Worm (Caenorhabditis elegans): Measurements from ENCODE around the gene F13H8.2.

F13H8.2 gene

ce11 chrII:6269805-6270414 is at the start of gene F13H8.2:
TSS of gene F13H8.2 (plus strand) at chrII:6270364.
- TF ChIP-seq W03F9.2 (tag; optimal IDR thresholded peaks at IDR 0.05) (peak; percentile 29), dao-5 (tag; optimal IDR thresholded peaks at IDR 0.05) (no peak)

DNA sequence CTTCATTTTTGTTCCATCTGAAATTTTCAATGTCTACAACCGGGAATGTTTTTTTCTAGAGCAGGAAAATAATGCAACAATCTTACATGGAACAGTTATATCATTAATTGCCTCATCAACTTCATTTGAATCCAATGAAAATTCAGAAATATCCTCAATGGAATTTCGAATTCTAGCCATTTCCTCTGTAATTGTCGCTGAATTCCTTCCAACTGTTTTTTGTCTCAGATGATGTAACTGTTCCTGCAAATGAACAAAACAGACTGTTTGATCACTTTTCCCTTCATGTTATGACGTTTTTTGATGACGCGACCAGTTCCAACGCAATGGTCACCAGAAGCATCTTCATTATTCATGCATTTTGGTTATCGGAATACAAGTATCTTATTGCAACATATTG is 48.7 kb upstream of the F13H8.2 start:
- TF ChIP-seq W03F9.2 (tag; optimal IDR thresholded peaks at IDR 0.05) (no peak), dao-5 (tag; optimal IDR thresholded peaks at IDR 0.05) (no peak), him-1 (tag; optimal IDR thresholded peaks at IDR 0.05) (no peak)

- TF ChIP-seq W03F9.2 (tag; optimal IDR thresholded peaks at IDR 0.05) (no peak), dao-5 (tag; optimal IDR thresholded peaks at IDR 0.05) (no peak), him-1 (tag; optimal IDR thresholded peaks at IDR 0.05) (no peak)
Observed at ce11 chrII:6222558-6222957, 47.6 kb upstream of the F13H8.2 start, which contains the start of gene C30B5.6. TSS of gene C30B5.6 (minus strand) at chrII:6222658.

- no peak for TF ChIP-seq W03F9.2 (tag; optimal IDR thresholded peaks at IDR 0.05)
- no peak for TF ChIP-seq him-1 (tag; optimal IDR thresholded peaks at IDR 0.05)
- no peak for TF ChIP-seq dao-5 (tag; optimal IDR thresholded peaks at IDR 0.05)
Observed at ce11 chrII:6223755-6224154, 46.4 kb upstream of the F13H8.2 start.

ce11 chrII:6226995-6227394 is 43.2 kb upstream of the F13H8.2 start, which contains the start of gene srsy-2:
TSS of gene srsy-2 (minus strand) at chrII:6227095.
- TF ChIP-seq dao-5 (tag; optimal IDR thresholded peaks at IDR 0.05) = no peak
- no peak for TF ChIP-seq him-1 (tag; optimal IDR thresholded peaks at IDR 0.05)
- TF ChIP-seq W03F9.2 (tag; optimal IDR thresholded peaks at IDR 0.05) = no peak

ce11 chrII:6230116-6230515 is 40.0 kb upstream of the F13H8.2 start:
- TF ChIP-seq dao-5 (tag; optimal IDR thresholded peaks at IDR 0.05) (no peak), him-1 (tag; optimal IDR thresholded peaks at IDR 0.05) (no peak), W03F9.2 (tag; optimal IDR thresholded peaks at IDR 0.05) (no peak)

DNA sequence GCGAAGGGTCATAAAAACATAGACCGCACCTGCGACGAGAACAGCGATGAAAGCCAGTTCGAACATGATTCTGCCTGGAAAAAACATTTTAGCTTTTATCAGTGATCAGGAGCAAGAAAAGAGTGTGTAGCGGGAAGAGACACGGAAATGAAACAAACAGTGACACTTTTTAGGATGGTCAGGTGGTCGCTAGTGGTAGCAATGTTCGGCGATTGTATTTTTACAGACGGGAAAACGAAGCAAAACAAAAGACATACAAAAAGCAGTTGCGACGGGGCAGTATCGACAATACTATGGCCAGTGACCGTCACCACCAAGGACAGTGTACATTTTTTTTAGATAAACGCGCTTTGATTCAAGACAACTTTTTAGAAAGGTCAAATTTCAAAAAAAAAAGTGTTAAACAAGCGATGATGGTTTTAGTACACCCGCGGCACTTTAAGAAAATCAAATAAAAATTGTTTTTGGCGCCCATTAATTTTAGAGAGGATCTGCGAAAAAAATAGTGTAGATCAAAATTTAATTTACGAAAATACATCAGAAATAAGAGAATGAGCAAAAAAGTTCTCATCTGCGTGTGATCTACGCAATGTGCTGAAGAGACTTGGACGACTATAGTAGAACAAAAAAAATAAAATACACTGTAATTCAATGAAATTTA is 34.6 kb upstream of the F13H8.2 start, which contains the start of gene T24H7.9:
TSS of gene T24H7.9 (minus strand) at position 74 of the 661 bp plus-strand sequence.
- TF ChIP-seq him-1 (tag; optimal IDR thresholded peaks at IDR 0.05) = no peak
- no peak for TF ChIP-seq W03F9.2 (tag; optimal IDR thresholded peaks at IDR 0.05)
- no peak for TF ChIP-seq dao-5 (tag; optimal IDR thresholded peaks at IDR 0.05)

- TF ChIP-seq W03F9.2 (tag; optimal IDR thresholded peaks at IDR 0.05) (no peak), dao-5 (tag; optimal IDR thresholded peaks at IDR 0.05) (no peak), him-1 (tag; optimal IDR thresholded peaks at IDR 0.05) (no peak)
Observed at ce11 chrII:6236093-6236945, 33.8 kb upstream of the F13H8.2 start.

- TF ChIP-seq dao-5 (tag; optimal IDR thresholded peaks at IDR 0.05) (no peak), him-1 (tag; optimal IDR thresholded peaks at IDR 0.05) (no peak), W03F9.2 (tag; optimal IDR thresholded peaks at IDR 0.05) (no peak)
Observed at ce11 chrII:6241758-6242157, 28.4 kb upstream of the F13H8.2 start, which contains the start of gene T24H7.8. TSS of gene T24H7.8 (plus strand) at chrII:6242058.

- TF ChIP-seq dao-5 (tag; optimal IDR thresholded peaks at IDR 0.05) (no peak), him-1 (tag; optimal IDR thresholded peaks at IDR 0.05) (no peak), W03F9.2 (tag; optimal IDR thresholded peaks at IDR 0.05) (no peak)
Observed at ce11 chrII:6244171-6244570, 26.0 kb upstream of the F13H8.2 start, which contains the start of gene tat-4. TSS of gene tat-4 (minus strand) at chrII:6244287.

DNA sequence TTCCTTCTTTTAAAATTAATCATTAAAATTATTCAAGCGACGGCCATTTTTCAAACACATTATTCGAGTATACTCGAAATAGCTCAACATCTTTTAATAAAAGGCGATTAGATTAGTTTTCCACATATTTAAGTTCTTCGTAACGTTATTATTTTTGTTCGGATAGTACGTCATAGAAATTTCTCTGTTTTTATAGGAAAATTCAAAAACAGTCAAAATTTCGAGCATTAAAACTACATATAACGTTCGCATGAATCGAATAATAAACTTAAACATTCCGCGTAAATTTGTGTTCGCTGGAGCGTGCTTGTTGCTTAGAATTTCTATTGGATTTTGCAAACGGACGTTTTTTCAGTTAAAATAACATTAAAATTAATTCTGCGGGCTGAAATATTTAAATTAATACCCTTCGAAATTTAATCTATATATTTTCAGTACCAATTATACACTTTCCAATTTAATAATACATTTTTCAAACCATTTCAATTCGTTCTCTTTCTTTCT is 24.9 kb upstream of the F13H8.2 start, which contains the start of gene blos-4:
TSS of gene blos-4 (plus strand) at position 51 of the 504 bp plus-strand sequence.
- TF ChIP-seq dao-5 (tag; optimal IDR thresholded peaks at IDR 0.05) = no peak

DNA sequence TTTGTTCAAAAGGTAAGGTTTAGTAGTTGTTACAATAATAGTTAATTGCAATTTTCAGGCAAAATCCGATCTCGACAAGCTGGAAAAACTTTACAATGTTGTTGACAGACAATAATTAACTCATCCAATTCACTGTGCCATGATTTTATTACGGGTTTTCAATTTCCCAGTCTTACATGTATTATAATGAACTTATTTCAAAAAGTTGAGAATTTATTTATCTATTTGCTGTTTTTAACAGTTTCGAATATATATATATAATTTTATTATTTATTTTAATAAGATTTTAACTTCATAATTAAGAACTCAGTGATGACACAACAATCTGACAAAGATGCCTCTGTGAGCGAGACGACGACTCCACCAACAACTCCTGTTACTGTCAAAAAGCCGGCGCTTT is 24.1 kb upstream of the F13H8.2 start, which contains the start of gene lelo-1:
TSS of gene lelo-1 (plus strand) at position 301 of the 400 bp plus-strand sequence.
- no peak for TF ChIP-seq him-1 (tag; optimal IDR thresholded peaks at IDR 0.05)
- no peak for TF ChIP-seq dao-5 (tag; optimal IDR thresholded peaks at IDR 0.05)
- no peak for TF ChIP-seq W03F9.2 (tag; optimal IDR thresholded peaks at IDR 0.05)

- TF ChIP-seq W03F9.2 (tag; optimal IDR thresholded peaks at IDR 0.05) = no peak
- TF ChIP-seq dao-5 (tag; optimal IDR thresholded peaks at IDR 0.05) = no peak
- no peak for TF ChIP-seq him-1 (tag; optimal IDR thresholded peaks at IDR 0.05)
Observed at ce11 chrII:6247011-6247410, 23.2 kb upstream of the F13H8.2 start, which contains the start of gene T24H7.2. TSS of gene T24H7.2 (plus strand) at chrII:6247311.

Data from whole organism, L4/young adult.